Worm (Caenorhabditis elegans) whole organism, young adult: Measurements from ENCODE around the gene cutl-25.

Experiments
- B0035.1 ChIP-seq: sonication (generic microtip); optimal IDR thresholded peaks from 2 replicates; lab custom pipeline; 2016; ENCODE audit warnings: missing genetic modification characterization, mild to moderate bottlenecking, missing compliant biosample characterization, missing genotype, missing genetic modification reagents
- Y67H2A.10 ChIP-seq: fragments of 200-800 bp; sonication (Bioruptor generic); conservative IDR thresholded peaks from 2 replicates; pipeline ENCODE4 v1.3.6; 2022; ENCODE audit warnings: missing genetic modification reagents, missing genetic modification characterization, missing compliant biosample characterization
- ZK185.1 ChIP-seq: sonication (generic microtip); optimal IDR thresholded peaks from 2 replicates; lab custom pipeline; 2016; ENCODE audit warnings: mild to moderate bottlenecking, missing genetic modification characterization, missing compliant biosample characterization; ENCODE audit not compliant: poor library complexity, severe bottlenecking
- dox-1 ChIP-seq: fragments of 200-800 bp; sonication (Bioruptor generic); IDR thresholded peaks from 2 replicates; pipeline ENCODE4 v1.3.6; 2022; ENCODE audit warnings: missing genetic modification reagents, missing genetic modification characterization, missing compliant biosample characterization
- egrh-3 ChIP-seq: fragments of 200-800 bp; sonication (Bioruptor generic); IDR thresholded peaks from 2 replicates; pipeline ENCODE4 v1.3.6; 2022; ENCODE audit warnings: missing genetic modification reagents, missing genetic modification characterization, missing compliant biosample characterization
- hlh-12 ChIP-seq: sonication (generic microtip); optimal IDR thresholded peaks from 2 replicates; lab custom pipeline; 2016; ENCODE audit warnings: missing genetic modification characterization, missing compliant biosample characterization
- lsy-27 ChIP-seq: sonication (generic microtip); optimal IDR thresholded peaks from 2 replicates; lab custom pipeline; 2017; ENCODE audit warnings: missing genetic modification characterization, mild to moderate bottlenecking, missing compliant biosample characterization, antibody characterized with exemption, missing genotype, borderline replicate concordance; ENCODE audit not compliant: insufficient read depth
- sea-2 ChIP-seq: fragments of 200-800 bp; sonication (Bioruptor generic); IDR thresholded peaks from 2 replicates; pipeline ENCODE4 v1.3.6; 2022; ENCODE audit warnings: missing genetic modification characterization, missing compliant biosample characterization
- snpc-1.3 ChIP-seq: sonication (generic microtip); optimal IDR thresholded peaks from 2 replicates; lab custom pipeline; 2017; ENCODE audit warnings: missing genetic modification characterization, mild to moderate bottlenecking, missing compliant biosample characterization, antibody characterized with exemption, moderate library complexity, missing genotype, missing genetic modification reagents; ENCODE audit not compliant: insufficient read depth
- ztf-26 ChIP-seq: sonication (generic microtip); optimal IDR thresholded peaks from 2 replicates; lab custom pipeline; 2017; ENCODE audit warnings: missing genetic modification characterization, missing compliant biosample characterization
- ztf-28 ChIP-seq: fragments of 200-800 bp; sonication (Bioruptor generic); IDR thresholded peaks from 2 replicates; pipeline ENCODE4 v1.3.6; 2022; ENCODE audit warnings: missing genetic modification reagents, missing genetic modification characterization, missing compliant biosample characterization

DNA sequence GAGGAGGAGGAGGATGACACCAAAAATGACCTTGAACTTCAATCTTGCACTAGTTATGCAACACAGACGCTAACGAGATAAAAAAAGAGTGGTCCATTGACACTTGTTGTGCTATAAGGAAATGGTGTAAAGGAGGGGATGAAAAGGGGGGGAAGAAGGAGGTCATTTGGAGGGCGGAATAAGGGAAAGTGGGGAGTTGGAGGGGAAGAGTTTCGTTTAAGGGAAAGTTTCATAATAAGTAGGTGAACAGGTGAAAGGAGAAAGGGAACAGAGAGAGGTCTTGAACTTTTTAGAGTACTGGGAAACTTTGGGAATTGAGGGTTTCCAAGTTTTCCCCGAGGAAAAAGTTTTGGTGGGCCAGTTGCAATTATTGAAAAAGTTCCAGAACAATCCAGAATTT, 969 bp upstream of the cutl-25 start:
- no peak for TF ChIP-seq hlh-12
- no peak for TF ChIP-seq egrh-3
- TF ChIP-seq ztf-26 (tag; lab: Kevin White, UChicago): no peak
- TF ChIP-seq sea-2: no peak
- TF ChIP-seq dox-1 (GFP tag; lab: Robert Waterston, UW): no peak
- no peak for TF ChIP-seq ZK185.1 (tag; lab: Kevin White, UChicago)
- TF ChIP-seq ztf-28 (GFP tag; lab: Robert Waterston, UW): no peak
- TF ChIP-seq lsy-27: no peak
- no peak for TF ChIP-seq B0035.1
- no peak for TF ChIP-seq snpc-1.3 (tag; lab: Kevin White, UChicago)
- no peak for TF ChIP-seq Y67H2A.10
